Fruit fly (Drosophila melanogaster) whole organism: ENCODE measurements around the gene Ilp7.

ENCODE experiments used
- CG8478 ChIP-seq: fragments of >200 bp; optimal IDR thresholded peaks from 2 replicates; lab custom pipeline; 2018; ENCODE audit warnings: inconsistent platforms
- Dll ChIP-seq: fragments of >200 bp; optimal IDR thresholded peaks from 2 replicates; lab custom pipeline; 2017
- EcR ChIP-seq, 2 experiments: fragments of >200 bp; optimal IDR thresholded peaks; 2 replicates each; lab custom pipeline; 2017; ENCODE audit warnings: missing biosample characterization in 2 of 2, missing genetic modification characterization in 2 of 2, missing genetic modification reagents in 2 of 2
- pan ChIP-seq: fragments of >200 bp; optimal IDR thresholded peaks from 2 replicates; lab custom pipeline; 2017
- psq ChIP-seq: fragments of >200 bp; optimal IDR thresholded peaks from 2 replicates; lab custom pipeline; 2017
- usp ChIP-seq: fragments of >200 bp; optimal IDR thresholded peaks from 2 replicates; lab custom pipeline; 2017; ENCODE audit warnings: missing biosample characterization, missing genetic modification characterization, mixed read lengths

Gene Ilp7

DNA sequence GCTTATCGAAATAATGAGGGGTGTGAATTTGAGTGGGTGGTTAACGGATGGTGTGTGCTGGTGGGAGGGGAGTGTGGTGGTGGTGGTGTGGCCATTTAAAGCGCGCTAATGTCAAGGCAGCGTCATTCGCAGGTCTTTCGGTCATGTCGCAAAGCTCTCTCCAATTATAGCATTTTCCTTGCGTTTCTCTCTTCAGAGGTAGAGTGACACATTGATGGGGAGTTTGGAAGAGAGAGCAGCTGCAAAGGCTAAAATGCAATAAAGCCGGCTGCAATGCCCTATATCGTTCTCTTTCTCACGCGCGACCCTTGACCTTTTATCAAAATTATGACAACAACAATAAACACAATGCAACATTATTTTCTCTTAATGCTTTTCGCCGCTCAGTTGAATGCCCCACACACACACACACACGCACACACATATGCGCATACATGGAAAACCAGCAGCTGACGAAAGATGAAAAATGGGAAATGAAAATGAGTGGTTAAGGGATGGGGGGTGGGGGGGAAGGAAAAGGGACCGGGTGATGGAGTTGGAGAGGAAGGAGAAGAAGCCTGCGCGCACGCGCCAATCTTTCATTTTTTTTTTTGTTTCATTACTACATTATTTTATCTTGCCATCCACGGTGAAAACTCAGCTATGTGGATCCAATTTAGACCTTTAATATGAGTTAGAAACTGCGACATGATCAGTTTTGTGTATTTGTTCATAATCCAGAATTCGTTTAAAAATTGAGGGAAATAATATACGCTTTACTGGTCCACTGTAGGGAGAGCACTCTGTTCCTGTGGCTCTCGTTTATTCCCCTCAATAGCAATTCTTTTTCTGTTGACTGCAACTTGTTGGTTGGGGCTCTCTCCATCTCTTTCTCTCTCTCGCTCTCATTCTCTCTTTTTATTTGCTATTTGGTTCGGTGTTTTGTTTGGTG is 24.5 kb downstream of the Ilp7 start:
- TF ChIP-seq Dll (lab: Kevin White, UChicago) (no peak), EcR (GFP tag; optimal IDR thresholded peaks at IDR 0.05; lab: Kevin White, UChicago) (peak in 1 of 2 experiments; percentile 70), CG8478 (lab: Kevin White, UChicago) (no peak), pan (lab: Kevin White, UChicago) (no peak)

DNA sequence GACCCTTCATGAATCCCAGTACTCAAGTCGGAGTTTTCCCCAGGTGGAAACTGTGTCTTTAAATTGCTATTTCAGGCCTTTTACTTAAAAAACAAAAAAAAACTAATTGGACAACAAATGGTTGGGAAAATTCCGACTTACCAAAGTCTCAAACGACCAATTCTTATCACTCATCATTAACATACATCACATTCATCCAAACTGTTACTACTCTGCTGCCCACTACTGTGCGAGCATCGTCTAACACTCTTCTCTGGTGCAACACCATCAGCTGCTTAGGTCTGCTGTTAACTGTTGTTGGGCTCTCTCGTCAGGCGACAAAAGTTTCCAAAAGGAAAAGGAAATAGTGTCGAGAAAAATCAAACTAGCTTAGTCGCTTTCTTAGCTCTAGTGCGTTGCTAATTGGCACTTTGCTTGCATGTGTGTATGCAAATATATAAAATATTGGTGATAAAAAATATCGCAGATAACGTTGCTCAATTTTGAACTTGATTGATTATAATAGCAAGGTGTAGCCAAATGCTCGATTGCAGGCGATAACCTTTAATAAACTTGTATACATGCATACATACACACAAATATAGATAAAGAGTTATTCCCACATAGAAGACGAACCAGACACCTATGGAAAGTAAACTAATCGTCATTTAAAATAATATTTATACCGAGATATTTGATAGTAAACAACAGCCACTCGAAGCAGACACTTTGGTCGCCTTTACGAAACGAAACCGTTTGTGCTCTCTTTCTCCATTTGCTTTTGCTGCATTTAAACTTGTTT is 26.8 kb downstream of the Ilp7 start:
- TF ChIP-seq EcR (GFP tag; optimal IDR thresholded peaks at IDR 0.05; lab: Kevin White, UChicago) (no peak), CG8478 (lab: Kevin White, UChicago) (no peak)

DNA sequence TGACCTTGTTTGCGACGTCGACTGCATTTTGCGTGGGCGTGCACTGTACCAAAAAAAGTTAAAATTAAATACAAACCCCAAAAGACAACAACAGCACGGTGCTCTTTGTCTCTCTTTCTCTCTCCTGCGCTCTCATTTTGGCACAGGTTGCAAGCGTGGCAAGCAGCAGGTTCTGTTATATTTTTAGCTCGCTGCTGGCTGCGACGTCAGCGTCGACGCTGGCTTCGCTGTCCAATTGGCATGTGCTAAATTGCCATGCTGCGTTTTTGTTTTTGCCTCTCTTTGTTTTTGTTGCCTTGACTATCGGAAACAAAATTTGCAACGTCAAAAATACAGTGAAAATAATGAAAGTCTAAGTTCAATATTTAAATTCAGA is 27.3 kb downstream of the Ilp7 start:
- peak; percentile 70 for TF ChIP-seq Dll (lab: Kevin White, UChicago)
- TF ChIP-seq pan (lab: Kevin White, UChicago), result no peak

DNA sequence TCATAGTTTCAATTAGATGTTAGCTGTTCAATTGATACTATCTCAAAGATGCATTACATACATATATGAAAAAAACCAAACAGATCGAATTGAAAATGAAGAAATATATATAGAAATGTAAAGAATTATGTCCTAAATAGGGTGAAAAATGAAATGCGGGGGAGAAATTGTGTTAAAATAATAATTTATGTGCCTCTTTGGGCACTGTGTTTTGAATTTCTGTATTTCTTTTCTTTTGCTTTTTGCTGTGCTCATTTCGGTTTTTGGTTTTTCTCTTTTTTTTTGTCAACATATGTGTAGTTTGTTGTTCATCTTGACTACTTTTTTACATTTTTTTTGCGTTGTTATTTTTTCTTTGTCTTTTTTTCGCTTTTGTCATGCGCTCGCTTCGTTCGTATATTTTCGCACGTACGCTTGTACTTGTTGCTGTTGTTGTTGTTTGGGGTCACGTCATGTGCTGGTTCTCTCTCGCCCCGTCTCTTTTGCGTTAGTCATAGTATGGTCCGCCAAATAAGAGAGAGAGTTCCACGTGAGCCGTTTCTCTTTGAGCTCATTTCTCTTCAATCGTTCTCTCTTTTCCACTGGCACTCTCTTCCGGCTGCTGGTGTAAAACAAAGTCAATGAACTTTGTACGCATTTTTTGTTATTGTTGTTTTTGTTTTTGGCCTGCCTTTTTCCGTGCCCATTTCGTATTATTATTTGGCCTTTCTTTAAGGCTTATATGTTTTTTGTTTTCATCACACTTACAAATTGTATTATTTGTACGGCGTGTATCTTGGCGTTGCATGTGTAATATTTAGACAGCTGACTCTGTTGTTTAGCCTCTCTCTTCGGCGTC is 27.9 kb downstream of the Ilp7 start:
- TF ChIP-seq EcR (GFP tag; optimal IDR thresholded peaks at IDR 0.05; lab: Kevin White, UChicago) (peak; percentile 70 to 88), usp (GFP tag; lab: Kevin White, UChicago) (no peak), psq (lab: Kevin White, UChicago) (no peak), CG8478 (lab: Kevin White, UChicago) (no peak)

DNA sequence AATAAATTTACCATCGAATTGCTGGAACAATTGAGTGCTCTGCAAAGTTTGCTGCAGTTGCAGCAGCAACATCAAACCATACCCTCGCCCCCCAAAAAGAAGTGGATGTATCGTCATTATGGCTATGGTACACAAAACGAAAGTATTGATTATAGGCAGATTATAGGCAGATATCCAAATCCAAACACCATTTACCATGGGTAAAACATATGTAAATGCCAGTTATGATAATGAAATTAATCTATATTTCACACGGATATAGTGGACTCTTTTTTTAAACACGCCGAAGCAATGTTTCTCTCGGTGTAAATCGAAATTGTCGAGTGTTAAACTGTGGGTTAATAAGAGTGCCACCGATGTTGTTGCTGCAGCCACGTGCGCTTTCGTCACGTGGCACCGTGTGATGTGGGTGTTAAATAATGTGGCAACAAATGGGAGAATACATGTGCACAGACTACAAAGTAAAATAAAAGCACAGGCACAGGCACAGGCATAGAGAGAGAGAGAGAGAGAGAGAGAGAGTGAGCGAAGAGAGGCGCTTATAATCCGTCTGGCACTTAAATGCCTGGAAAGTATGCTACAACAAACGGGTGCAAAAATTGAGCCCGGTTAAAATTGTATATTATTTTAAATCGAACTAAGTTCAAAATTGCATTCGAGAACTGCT is 29.3 kb downstream of the Ilp7 start:
- no peak for TF ChIP-seq psq (lab: Kevin White, UChicago)
- no peak for TF ChIP-seq pan (lab: Kevin White, UChicago)
- TF ChIP-seq Dll (lab: Kevin White, UChicago), result no peak
- no peak for TF ChIP-seq EcR (GFP tag; optimal IDR thresholded peaks at IDR 0.05; lab: Kevin White, UChicago)
- TF ChIP-seq usp (GFP tag; lab: Kevin White, UChicago), result no peak
- no peak for TF ChIP-seq CG8478 (lab: Kevin White, UChicago)

DNA sequence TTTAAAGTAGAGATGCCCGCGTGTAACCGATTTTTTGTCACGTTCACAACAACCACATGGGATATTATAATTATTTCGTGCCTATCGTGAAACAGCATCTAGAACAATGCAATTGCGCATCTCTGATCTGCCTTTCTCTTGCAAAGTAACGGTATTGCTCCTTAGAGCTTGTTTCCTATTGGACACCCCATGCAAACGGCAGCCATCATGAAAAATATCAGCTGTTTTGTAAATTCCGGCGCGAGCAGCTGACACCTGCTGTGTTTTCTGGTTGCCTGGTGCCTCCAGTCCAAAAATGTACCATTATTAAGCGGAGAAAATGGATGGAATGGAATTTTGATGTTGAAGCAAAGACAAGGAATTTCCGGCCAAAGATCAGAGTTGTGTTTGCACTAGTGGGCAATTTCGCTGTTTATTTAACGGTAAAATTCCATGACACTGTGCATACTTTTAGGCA is 36.8 kb downstream of the Ilp7 start:
- no peak for TF ChIP-seq usp (GFP tag; lab: Kevin White, UChicago)

DNA sequence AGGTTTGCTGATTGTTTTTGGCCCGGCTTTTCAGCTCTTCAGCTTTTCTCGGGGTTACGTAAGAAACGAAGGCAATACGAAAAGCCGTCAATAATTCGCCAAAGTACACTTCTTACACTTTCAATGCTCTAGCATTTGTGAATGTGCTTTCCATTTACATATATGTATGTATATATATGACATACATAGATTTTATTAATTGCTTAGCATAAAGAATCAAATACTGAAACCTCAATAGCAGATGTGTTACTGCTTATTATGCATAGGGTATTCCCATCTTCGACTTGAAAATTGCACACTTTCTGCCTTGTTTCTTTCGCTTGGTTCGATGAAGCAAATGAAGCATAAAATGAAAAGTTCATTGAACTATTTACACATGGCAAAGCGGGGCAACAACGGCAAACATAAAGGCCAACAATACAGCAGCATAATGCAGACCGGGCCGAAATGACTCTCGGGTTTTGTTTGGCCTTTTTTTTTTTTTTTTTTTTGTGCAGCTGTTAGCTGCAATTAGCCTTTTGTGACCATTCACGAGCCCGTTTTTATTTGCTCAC is 43.2 kb downstream of the Ilp7 start:
- TF ChIP-seq psq (lab: Kevin White, UChicago) (no peak), CG8478 (lab: Kevin White, UChicago) (no peak), EcR (GFP tag; optimal IDR thresholded peaks at IDR 0.05; lab: Kevin White, UChicago) (peak in 1 of 2 experiments; percentile 31), pan (lab: Kevin White, UChicago) (no peak)

DNA sequence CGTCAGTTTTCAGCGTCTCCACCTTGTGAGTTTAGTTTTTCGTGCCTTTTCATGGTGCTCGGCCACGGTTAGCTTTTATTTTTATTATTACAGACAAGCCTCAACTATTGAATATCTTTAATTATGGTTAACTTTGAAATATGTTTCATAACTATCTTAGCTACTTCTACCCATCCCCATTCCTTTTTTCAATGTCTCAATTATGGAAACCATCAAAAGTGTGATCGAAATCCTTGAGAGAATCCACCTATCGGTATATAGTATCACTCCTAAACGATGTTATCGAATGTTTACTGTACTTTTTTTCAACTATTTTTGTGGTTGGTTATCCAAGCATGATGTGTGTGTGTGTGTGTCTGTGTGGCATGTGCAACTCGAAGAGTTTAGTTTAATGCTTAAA is 46.6 kb downstream of the Ilp7 start:
- no peak for TF ChIP-seq usp (GFP tag; lab: Kevin White, UChicago)

DNA sequence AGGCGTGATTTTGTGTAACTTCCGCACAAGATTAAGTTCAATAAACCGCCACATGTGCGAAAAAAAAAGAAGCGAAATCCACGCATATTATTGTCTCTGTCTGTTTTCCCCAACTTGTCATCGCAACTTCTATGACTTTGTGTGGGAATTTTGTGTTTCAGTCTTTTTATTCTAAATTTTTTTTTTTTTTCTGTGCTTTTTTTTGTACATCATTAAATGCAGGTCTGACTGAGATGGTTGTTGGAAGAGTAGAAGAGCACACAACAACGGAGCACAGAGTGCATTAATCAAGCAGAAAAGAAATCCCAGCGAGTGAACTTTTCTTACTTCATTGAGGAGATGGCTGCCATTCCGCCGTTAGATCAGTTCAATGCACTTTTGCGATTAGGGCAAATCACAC is 48.2 kb downstream of the Ilp7 start:
- TF ChIP-seq Dll (lab: Kevin White, UChicago) (no peak), EcR (GFP tag; optimal IDR thresholded peaks at IDR 0.05; lab: Kevin White, UChicago) (peak in 1 of 2 experiments; percentile 48)
